Worm (Caenorhabditis elegans) whole organism, L1 larva: ENCODE results near the gene cyp-37B1.

ENCODE experiments used
- ces-1 ChIP-seq: fragments of 150-350 bp; optimal IDR thresholded peaks from 2 replicates; lab custom pipeline; 2014; ENCODE audit warnings: missing biosample characterization, missing genetic modification reagents, missing genetic modification characterization
- dpl-1 ChIP-seq, 3 experiments: fragments of 150-350 bp in 2 of 3; sonication (generic microtip) in 1 of 3; optimal IDR thresholded peaks; 2 replicates each; lab custom pipeline; 2014 to 2017; ENCODE audit warnings: missing biosample characterization in 3 of 3, missing genetic modification characterization in 3 of 3, missing genetic modification reagents in 3 of 3
- fos-1 ChIP-seq: fragments of 150-350 bp; optimal IDR thresholded peaks from 2 replicates; lab custom pipeline; 2014; ENCODE audit warnings: missing biosample characterization, missing genetic modification characterization
- jun-1 ChIP-seq: fragments of 150-350 bp; optimal IDR thresholded peaks from 2 replicates; lab custom pipeline; 2014; ENCODE audit warnings: missing biosample characterization, missing genetic modification reagents, missing genetic modification characterization
- pax-3 ChIP-seq: fragments of 200-800 bp; sonication (Bioruptor generic); optimal IDR thresholded peaks from 2 replicates; lab custom pipeline; 2018; ENCODE audit warnings: mild to moderate bottlenecking, missing genetic modification characterization, moderate library complexity, missing compliant biosample characterization
- snpc-4 ChIP-seq: fragments of 150-350 bp; optimal IDR thresholded peaks from 2 replicates; lab custom pipeline; 2014; ENCODE audit warnings: missing biosample characterization, missing genetic modification characterization
- tlp-1 ChIP-seq: fragments of 150-350 bp; optimal IDR thresholded peaks from 2 replicates; lab custom pipeline; 2014; ENCODE audit warnings: missing biosample characterization, missing genetic modification characterization

DNA sequence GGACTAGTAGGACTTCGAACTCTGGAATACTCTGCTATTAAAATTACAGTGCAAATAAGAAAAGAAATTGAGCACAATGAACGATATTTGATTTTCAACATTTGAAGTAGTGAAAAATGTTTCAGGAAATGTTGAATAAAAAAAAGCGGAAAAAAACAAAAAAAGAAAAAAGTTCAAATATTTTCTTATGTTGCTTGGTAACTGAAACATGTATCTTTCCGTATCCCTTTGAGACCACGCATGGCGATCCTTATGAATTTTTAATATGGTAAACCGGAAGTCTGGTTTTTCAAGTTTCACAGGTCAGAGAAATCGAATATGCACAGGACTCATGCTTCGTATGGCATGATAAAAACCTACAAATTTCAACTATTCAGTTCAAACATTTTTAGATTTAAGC, 9.7 kb downstream of the cyp-37B1 start, which contains the start of gene F28G4.3:
- TF ChIP-seq fos-1 (tag; lab: Kevin White, UChicago) = no peak
- TF ChIP-seq ces-1 = no peak
- TF ChIP-seq tlp-1 (tag; lab: Kevin White, UChicago) = no peak
- TF ChIP-seq dpl-1 (GFP tag; optimal IDR thresholded peaks at IDR 0.05; lab: Kevin White, UChicago) = no peak
- no peak for TF ChIP-seq snpc-4 (tag; lab: Kevin White, UChicago)
- TF ChIP-seq jun-1 (tag; lab: Kevin White, UChicago) = no peak
- TF ChIP-seq pax-3 = no peak
